Worm (Caenorhabditis elegans) whole organism, early embryonic: ENCODE data around the gene str-25.

Experiments
- aly-1 ChIP-seq: sonication (generic microtip); optimal IDR thresholded peaks from 2 replicates; lab custom pipeline; 2016; ENCODE audit warnings: missing genetic modification characterization, missing compliant biosample characterization
- ama-1 ChIP-seq: fragments of 150-350 bp; optimal IDR thresholded peaks from 2 replicates; lab custom pipeline; 2014
- ets-7 ChIP-seq: sonication (generic microtip); optimal IDR thresholded peaks from 2 replicates; lab custom pipeline; 2016; ENCODE audit warnings: missing genotype, missing genetic modification characterization, missing compliant biosample characterization
- flt-1 ChIP-seq: fragments of 200-800 bp; sonication (Bioruptor generic); IDR thresholded peaks from 2 replicates; pipeline ENCODE4 v1.3.6; 2022; ENCODE audit warnings: missing genetic modification characterization, missing compliant biosample characterization
- pes-1 ChIP-seq: fragments of 200-800 bp; sonication (Bioruptor generic); IDR thresholded peaks from 2 replicates; pipeline ENCODE4 v1.3.6; 2022; ENCODE audit warnings: missing genetic modification reagents, missing genetic modification characterization, missing compliant biosample characterization
- scrt-1 ChIP-seq: fragments of 200-800 bp; sonication (Bioruptor generic); IDR thresholded peaks from 2 replicates; pipeline ENCODE4 v1.3.6; 2022; ENCODE audit warnings: missing genetic modification characterization, missing compliant biosample characterization
- sea-1 ChIP-seq: fragments of 200-800 bp; sonication (Bioruptor generic); conservative IDR thresholded peaks from 2 replicates; pipeline ENCODE4 v1.3.6; 2022; ENCODE audit warnings: missing genetic modification characterization, missing compliant biosample characterization

DNA sequence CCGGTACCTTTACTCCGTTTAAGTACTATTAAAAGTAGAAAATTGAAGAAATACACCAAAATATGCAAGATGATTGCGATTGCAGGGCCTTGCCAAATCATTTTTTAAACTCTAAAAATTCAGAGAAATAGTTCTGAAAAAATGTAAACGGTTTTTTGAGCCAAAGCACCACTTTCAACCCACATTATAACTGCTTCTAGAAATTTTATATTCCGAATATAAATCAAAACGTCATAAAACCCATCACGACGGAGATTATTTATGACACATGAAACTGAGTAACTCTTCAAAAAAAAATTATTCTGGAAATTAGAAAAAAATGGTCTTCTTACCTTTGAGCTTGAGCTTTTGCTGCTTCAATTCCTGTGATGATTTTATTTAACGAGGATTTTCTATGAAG is 1.2 kb upstream of the str-25 start, which contains the start of gene srxa-16:
- no peak for TF ChIP-seq ets-7
- TF ChIP-seq flt-1: no peak
- TF ChIP-seq ama-1: no peak
- TF ChIP-seq aly-1 (tag; lab: Kevin White, UChicago): no peak
- TF ChIP-seq pes-1: no peak
- no peak for TF ChIP-seq scrt-1 (GFP tag; lab: Robert Waterston, UW)
- no peak for TF ChIP-seq sea-1 (GFP tag; lab: Robert Waterston, UW)
